Worm (Caenorhabditis elegans): ENCODE measurements around the gene srxa-11.

DNA sequence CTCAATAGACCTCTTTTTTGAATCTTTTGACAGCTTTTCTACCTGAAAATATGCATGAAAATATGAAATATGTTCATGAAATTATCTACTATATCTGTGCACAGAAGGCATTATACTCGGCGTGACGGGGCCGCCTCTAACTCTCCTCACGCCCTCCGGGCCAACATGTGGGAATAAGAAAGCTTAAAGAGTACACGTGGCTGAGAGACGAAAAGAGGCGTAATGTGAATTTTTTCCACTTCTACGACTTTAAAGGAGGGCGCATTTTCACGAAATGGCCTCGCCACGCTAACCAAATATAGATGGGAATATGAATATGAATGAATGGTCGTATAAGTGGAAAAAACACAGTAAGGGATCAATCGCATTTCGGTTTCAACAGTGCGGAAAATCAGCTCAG lies 33.7 kb downstream of the srxa-11 start:
- TF ChIP-seq gmeb-1 (tag; optimal IDR thresholded peaks at IDR 0.05): no peak
- TF ChIP-seq lin-39 (tag; optimal IDR thresholded peaks at IDR 0.05): no peak
- no peak for TF ChIP-seq ZK546.5 (tag; optimal IDR thresholded peaks at IDR 0.05)
- no peak for TF ChIP-seq nhr-129 (tag; optimal IDR thresholded peaks at IDR 0.05)
- no peak for TF ChIP-seq ztf-11 (tag; optimal IDR thresholded peaks at IDR 0.05)
- TF ChIP-seq mdl-1 (tag; optimal IDR thresholded peaks at IDR 0.05): no peak
- TF ChIP-seq nhr-77 (tag; optimal IDR thresholded peaks at IDR 0.05): no peak
- no peak for TF ChIP-seq elt-1 (tag; optimal IDR thresholded peaks at IDR 0.05)
- no peak for TF ChIP-seq lsy-2 (tag; optimal IDR thresholded peaks at IDR 0.05)

All from whole organism, L2 larva.